Worm (Caenorhabditis elegans): ENCODE results near the gene F14F9.3.

DNA sequence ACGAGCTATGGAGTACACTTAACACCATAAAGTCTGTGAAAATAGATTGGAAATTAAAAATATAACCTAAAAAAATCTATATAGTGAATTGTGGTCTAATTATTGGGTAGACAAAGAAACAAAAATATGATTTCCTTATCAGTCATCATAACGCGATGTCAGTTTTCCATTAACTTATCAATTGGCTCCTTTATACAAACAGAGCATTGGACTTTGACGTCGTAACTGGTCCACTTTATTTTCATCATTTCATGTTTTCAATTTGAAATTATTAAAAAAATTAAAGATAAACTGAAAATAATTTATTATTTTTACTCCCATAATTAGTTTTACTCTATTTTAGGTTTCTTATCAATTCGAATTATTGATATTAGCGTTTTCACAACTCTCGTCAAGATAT is 40.0 kb downstream of the F14F9.3 start:
- TF ChIP-seq tbx-2 (tag; optimal IDR thresholded peaks at IDR 0.05), result no peak
- TF ChIP-seq irx-1 (tag; optimal IDR thresholded peaks at IDR 0.05), result no peak
- no peak for TF ChIP-seq lsy-2 (tag; optimal IDR thresholded peaks at IDR 0.05)
- TF ChIP-seq ceh-82 (tag; optimal IDR thresholded peaks at IDR 0.05), result no peak
- no peak for TF ChIP-seq lin-39 (tag; optimal IDR thresholded peaks at IDR 0.05)
- no peak for TF ChIP-seq egl-27 (tag; optimal IDR thresholded peaks at IDR 0.05)
- TF ChIP-seq ces-1 (GFP tag; optimal IDR thresholded peaks at IDR 0.05), result no peak
- TF ChIP-seq swsn-7 (tag; optimal IDR thresholded peaks at IDR 0.05), result no peak
- TF ChIP-seq elt-2 (tag; optimal IDR thresholded peaks at IDR 0.05), result peak; percentile 6
- no peak for TF ChIP-seq unc-62 (GFP tag; optimal IDR thresholded peaks at IDR 0.05)
- TF ChIP-seq blmp-1 (tag; optimal IDR thresholded peaks at IDR 0.05), result no peak
- TF ChIP-seq skn-1 (tag; optimal IDR thresholded peaks at IDR 0.05), result no peak
- no peak for TF ChIP-seq nhr-85 (tag)
- no peak for TF ChIP-seq snpc-4 (tag; optimal IDR thresholded peaks at IDR 0.05)
